Fruit fly (Drosophila melanogaster) whole organism, prepupa: ENCODE results near the gene CG14691.
A peak's percentile ranks its signal among the peaks of the same experiment; 100 is the strongest.

Source experiments
- Blimp-1 ChIP-seq: fragments of 200-800 bp; sonication (Bioruptor generic); optimal IDR thresholded peaks from 3 replicates; lab custom pipeline; 2017; ENCODE audit warnings: missing biosample characterization, missing genetic modification characterization, mild to moderate bottlenecking, moderate library complexity, missing genetic modification reagents
- CG10631 ChIP-seq: fragments of 200-800 bp; sonication (Bioruptor generic); optimal IDR thresholded peaks from 2 replicates; lab custom pipeline; 2016; ENCODE audit warnings: missing biosample characterization, missing genetic modification characterization
- CG10669 ChIP-seq: fragments of 200-800 bp; sonication (Bioruptor generic); optimal IDR thresholded peaks from 3 replicates; lab custom pipeline; 2018; ENCODE audit warnings: missing biosample characterization, mild to moderate bottlenecking, missing genetic modification characterization, moderate library complexity
- CG11294 ChIP-seq: fragments of 200-800 bp; sonication (Bioruptor generic); IDR thresholded peaks from 2 replicates; pipeline ENCODE4 v1.3.6; 2022; ENCODE audit warnings: missing biosample characterization, missing genetic modification characterization
- CG11762 ChIP-seq: fragments of 200-800 bp; sonication (Bioruptor generic); optimal IDR thresholded peaks from 3 replicates; lab custom pipeline; 2016; ENCODE audit warnings: missing biosample characterization, missing genetic modification characterization; ENCODE audit not compliant: insufficient read depth
- CG11902 ChIP-seq: fragments of 200-800 bp; sonication (Bioruptor generic); optimal IDR thresholded peaks from 3 replicates; lab custom pipeline; 2016; ENCODE audit warnings: missing biosample characterization, missing genetic modification characterization
- CG1621 ChIP-seq: fragments of 200-800 bp; sonication (Bioruptor generic); optimal IDR thresholded peaks from 3 replicates; lab custom pipeline; 2018; ENCODE audit warnings: missing biosample characterization, mild to moderate bottlenecking, missing genetic modification characterization
- CG31627 ChIP-seq: fragments of 200-800 bp; sonication (Bioruptor generic); optimal IDR thresholded peaks from 3 replicates; lab custom pipeline; 2016; ENCODE audit warnings: missing biosample characterization, missing genetic modification characterization
- CG34406 ChIP-seq: fragments of 200-800 bp; sonication (Bioruptor generic); optimal IDR thresholded peaks from 3 replicates; lab custom pipeline; 2016; ENCODE audit warnings: missing biosample characterization, missing genetic modification characterization
- CG3919 ChIP-seq: fragments of 200-800 bp; sonication (Bioruptor generic); optimal IDR thresholded peaks from 3 replicates; lab custom pipeline; 2016; ENCODE audit warnings: missing biosample characterization, missing genetic modification characterization
- CG4318 ChIP-seq: fragments of 200-800 bp; sonication (Bioruptor generic); optimal IDR thresholded peaks from 3 replicates; lab custom pipeline; 2017; ENCODE audit warnings: missing biosample characterization, mild to moderate bottlenecking, missing genetic modification characterization
- CG6163 ChIP-seq: fragments of 200-800 bp; sonication (Bioruptor generic); IDR thresholded peaks from 3 replicates; pipeline ENCODE4 v1.3.6; 2022; ENCODE audit warnings: missing biosample characterization, missing genetic modification characterization
- CG6808 ChIP-seq: fragments of 200-800 bp; sonication (Bioruptor generic); optimal IDR thresholded peaks from 3 replicates; lab custom pipeline; 2017; ENCODE audit warnings: missing biosample characterization, missing genetic modification characterization, mild to moderate bottlenecking, moderate library complexity, missing genetic modification reagents
- CG6854 ChIP-seq: fragments of 200-800 bp; sonication (Bioruptor generic); optimal IDR thresholded peaks from 2 replicates; lab custom pipeline; 2017; ENCODE audit warnings: missing biosample characterization, mild to moderate bottlenecking, missing genetic modification characterization
- CG7368 ChIP-seq: fragments of 200-800 bp; sonication (Bioruptor generic); optimal IDR thresholded peaks from 3 replicates; lab custom pipeline; 2016; ENCODE audit warnings: missing biosample characterization, missing genetic modification characterization
- CG8119 ChIP-seq: fragments of 200-800 bp; sonication (Bioruptor generic); IDR thresholded peaks from 3 replicates; pipeline ENCODE4 v1.3.6; 2022; ENCODE audit warnings: missing biosample characterization, missing genetic modification characterization
- CG8632 ChIP-seq: fragments of 200-800 bp; sonication (Bioruptor generic); optimal IDR thresholded peaks from 3 replicates; lab custom pipeline; 2016; ENCODE audit warnings: missing biosample characterization, missing genetic modification characterization
- Eip75B ChIP-seq: fragments of 200-800 bp; sonication (Bioruptor generic); optimal IDR thresholded peaks from 3 replicates; lab custom pipeline; 2016; ENCODE audit warnings: missing biosample characterization, missing genetic modification characterization
- Eip78C ChIP-seq: fragments of 200-800 bp; sonication (Bioruptor generic); peaks from one replicate; lab custom pipeline; 2016; ENCODE audit warnings: missing biosample characterization, missing genetic modification characterization
- Eip93F ChIP-seq: fragments of 200-800 bp; sonication (Bioruptor generic); optimal IDR thresholded peaks from 2 replicates; lab custom pipeline; 2016; ENCODE audit warnings: missing biosample characterization, mild to moderate bottlenecking, missing genetic modification characterization
- Ets21C ChIP-seq: fragments of 200-800 bp; sonication (Bioruptor generic); optimal IDR thresholded peaks from 3 replicates; lab custom pipeline; 2016; ENCODE audit warnings: missing biosample characterization, missing genetic modification characterization
- Ets96B ChIP-seq: fragments of 200-800 bp; optimal IDR thresholded peaks from 2 replicates; lab custom pipeline; 2019; ENCODE audit warnings: missing biosample characterization, mild to moderate bottlenecking, missing genetic modification characterization, moderate library complexity
- Gug ChIP-seq: fragments of 200-800 bp; sonication (Bioruptor generic); IDR thresholded peaks from 2 replicates; pipeline ENCODE4 v1.3.6; 2022; ENCODE audit warnings: missing biosample characterization, missing genetic modification characterization
- Hr39 ChIP-seq: fragments of 200-800 bp; sonication (Bioruptor generic); optimal IDR thresholded peaks from 2 replicates; lab custom pipeline; 2016; ENCODE audit warnings: missing biosample characterization, missing genetic modification characterization
- Hr4 ChIP-seq: fragments of 200-800 bp; sonication (Bioruptor generic); optimal IDR thresholded peaks from 3 replicates; lab custom pipeline; 2016; ENCODE audit warnings: missing biosample characterization, missing genetic modification characterization
- Lpt ChIP-seq: fragments of 200-800 bp; sonication (Bioruptor generic); optimal IDR thresholded peaks from 3 replicates; lab custom pipeline; 2016; ENCODE audit warnings: missing biosample characterization, missing genetic modification characterization
- OdsH ChIP-seq: fragments of 200-800 bp; sonication (Bioruptor generic); optimal IDR thresholded peaks from 3 replicates; lab custom pipeline; 2016; ENCODE audit warnings: missing biosample characterization, missing genetic modification characterization
- Smox ChIP-seq: fragments of 200-800 bp; sonication (Bioruptor generic); optimal IDR thresholded peaks from 3 replicates; lab custom pipeline; 2016; ENCODE audit warnings: missing biosample characterization, missing genetic modification characterization
- Sox102F ChIP-seq: fragments of 200-800 bp; sonication (Bioruptor generic); optimal IDR thresholded peaks from 2 replicates; lab custom pipeline; 2016; ENCODE audit warnings: missing biosample characterization, mild to moderate bottlenecking, missing genetic modification characterization
- Sox14 ChIP-seq: fragments of 200-800 bp; sonication (Bioruptor generic); optimal IDR thresholded peaks from 3 replicates; lab custom pipeline; 2016; ENCODE audit warnings: missing biosample characterization, missing genetic modification characterization
- Sox15 ChIP-seq: fragments of 200-800 bp; sonication (Bioruptor generic); optimal IDR thresholded peaks from 3 replicates; lab custom pipeline; 2016; ENCODE audit warnings: missing biosample characterization, missing genetic modification characterization
- achi ChIP-seq: fragments of 200-800 bp; sonication (Bioruptor generic); optimal IDR thresholded peaks from 3 replicates; lab custom pipeline; 2016; ENCODE audit warnings: missing biosample characterization, missing genetic modification characterization
- acj6 ChIP-seq: fragments of 200-800 bp; sonication (Bioruptor generic); optimal IDR thresholded peaks from 3 replicates; lab custom pipeline; 2016; ENCODE audit warnings: missing biosample characterization, missing genetic modification characterization
- cyc ChIP-seq: fragments of 200-800 bp; sonication (Bioruptor generic); optimal IDR thresholded peaks from 3 replicates; lab custom pipeline; 2016; ENCODE audit warnings: missing biosample characterization, missing genetic modification characterization
- dac ChIP-seq: fragments of 200-800 bp; sonication (Bioruptor generic); optimal IDR thresholded peaks from 2 replicates; lab custom pipeline; 2017; ENCODE audit warnings: missing biosample characterization, mild to moderate bottlenecking, missing genetic modification characterization
- eg ChIP-seq: fragments of 200-800 bp; sonication (Bioruptor generic); IDR thresholded peaks from 3 replicates; pipeline ENCODE4 v1.3.6; 2022; ENCODE audit warnings: missing biosample characterization, missing genetic modification characterization
- esn ChIP-seq: fragments of 200-800 bp; sonication (Bioruptor generic); optimal IDR thresholded peaks from 2 replicates; lab custom pipeline; 2016; ENCODE audit warnings: missing biosample characterization, mild to moderate bottlenecking, missing genetic modification characterization, moderate library complexity
- lz ChIP-seq: fragments of 200-800 bp; sonication (Bioruptor generic); optimal IDR thresholded peaks from 3 replicates; lab custom pipeline; 2016; ENCODE audit warnings: missing biosample characterization, missing genetic modification characterization
- net ChIP-seq: fragments of 200-800 bp; sonication (Bioruptor generic); optimal IDR thresholded peaks from 3 replicates; lab custom pipeline; 2016; ENCODE audit warnings: missing biosample characterization, missing genetic modification characterization
- pdm3 ChIP-seq: fragments of 200-800 bp; sonication (Bioruptor generic); optimal IDR thresholded peaks from 3 replicates; lab custom pipeline; 2016; ENCODE audit warnings: missing biosample characterization, missing genetic modification characterization
- topi ChIP-seq: fragments of 200-800 bp; sonication (Bioruptor generic); optimal IDR thresholded peaks from 3 replicates; lab custom pipeline; 2016; ENCODE audit warnings: missing biosample characterization, missing genetic modification characterization
- vri ChIP-seq: fragments of 200-800 bp; sonication (Bioruptor generic); optimal IDR thresholded peaks from 3 replicates; lab custom pipeline; 2016; ENCODE audit warnings: missing biosample characterization, mild to moderate bottlenecking, missing genetic modification characterization

CG14691 gene

DNA sequence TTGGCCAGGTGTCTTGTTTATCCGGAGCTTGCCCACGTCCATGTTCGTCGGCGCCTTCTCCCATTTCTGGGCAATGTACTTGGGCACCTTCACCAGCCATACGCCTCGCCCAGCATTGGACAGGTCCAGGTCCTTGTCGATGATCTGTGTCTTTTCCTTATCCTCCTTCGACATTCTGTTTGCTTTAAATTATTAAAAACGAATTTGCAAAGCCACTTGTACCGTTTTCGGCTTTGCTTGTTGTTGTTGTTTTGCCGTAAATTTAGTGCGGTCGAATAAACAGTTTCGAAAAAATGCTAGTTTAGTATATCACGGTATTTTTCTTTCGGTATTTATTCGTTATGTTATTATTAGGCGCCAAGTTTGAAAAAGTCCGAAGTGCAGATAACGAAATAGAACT lies 12.1 kb upstream of the CG14691 start, which contains the start of gene TfIIFbeta:
Gene TfIIFbeta, minus strand, starts transcription at position 279 of the 400 bp plus-strand sequence.
- no peak for TF ChIP-seq Smox (GFP tag; lab: Kevin White, UChicago)
- TF ChIP-seq CG4318 (GFP tag; lab: Kevin White, UChicago) = no peak
- TF ChIP-seq net = no peak
- TF ChIP-seq vri (GFP tag; lab: Kevin White, UChicago) = no peak
- TF ChIP-seq Eip75B (GFP tag; lab: Kevin White, UChicago) = no peak
- TF ChIP-seq Eip78C (GFP tag; lab: Kevin White, UChicago) = no peak
- no peak for TF ChIP-seq CG10631 (GFP tag; lab: Kevin White, UChicago)
- no peak for TF ChIP-seq achi (GFP tag; lab: Kevin White, UChicago)
- no peak for TF ChIP-seq CG11902 (GFP tag; lab: Kevin White, UChicago)
- no peak for TF ChIP-seq CG6808 (GFP tag; lab: Kevin White, UChicago)
- no peak for TF ChIP-seq CG11294

DNA sequence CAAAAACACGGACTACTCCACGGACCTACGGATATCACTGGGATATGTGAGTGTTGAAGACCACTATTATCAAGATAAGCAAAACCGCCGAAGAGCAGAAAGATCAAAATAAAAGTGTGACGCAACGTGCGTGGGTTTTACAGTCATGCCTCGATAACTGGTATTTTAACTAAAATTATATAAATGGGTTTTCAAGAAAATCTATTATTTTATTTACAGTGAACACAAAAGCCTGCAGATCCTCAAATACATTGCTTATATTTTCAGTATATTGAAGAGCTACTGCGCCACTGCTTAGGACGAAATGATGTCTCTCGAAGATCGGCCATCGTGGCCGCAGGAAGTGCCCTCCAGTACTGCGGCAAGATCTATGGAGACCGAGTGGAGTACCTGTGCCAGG lies 6.5 kb upstream of the CG14691 start:
- TF ChIP-seq Eip75B (GFP tag; lab: Kevin White, UChicago) (no peak), CG6854 (GFP tag; lab: Kevin White, UChicago) (no peak), Sox15 (GFP tag; lab: Kevin White, UChicago) (no peak), CG11294 (0 out of 2 replicates have a peak, but pooled peaks have one; percentile 14), Smox (GFP tag; lab: Kevin White, UChicago) (peak; percentile 5), CG3919 (GFP tag; lab: Kevin White, UChicago) (no peak), Sox14 (no peak), esn (GFP tag; lab: Kevin White, UChicago) (peak; percentile 20), CG31627 (peak; percentile 26), Lpt (GFP tag; lab: Kevin White, UChicago) (no peak)
- TF ChIP-seq, all 60 proteins: peak for 4

- TF ChIP-seq CG11902 (GFP tag; lab: Kevin White, UChicago) (peak; percentile 63), CG8119 (GFP tag; lab: Robert Waterston, UW) (peak; percentile 44; the same call in 1 of the 3 replicates), CG31627 (peak; percentile 82), Eip78C (GFP tag; lab: Kevin White, UChicago) (peak; percentile 94), CG10631 (GFP tag; lab: Kevin White, UChicago) (peak; percentile 72), Eip93F (GFP tag; lab: Kevin White, UChicago) (no peak), Lpt (GFP tag; lab: Kevin White, UChicago) (peak; percentile 59), esn (GFP tag; lab: Kevin White, UChicago) (peak; percentile 80), net (no peak), Blimp-1 (GFP tag; lab: Kevin White, UChicago) (no peak), cyc (peak; percentile 77), Ets96B (peak; percentile 60), Sox15 (GFP tag; lab: Kevin White, UChicago) (peak; percentile 62), eg (GFP tag; lab: Robert Waterston, UW) (peak; percentile 61; the same call in 1 of the 3 replicates), Smox (GFP tag; lab: Kevin White, UChicago) (peak; percentile 80), Hr39 (peak; percentile 80), vri (GFP tag; lab: Kevin White, UChicago) (peak; percentile 55), CG4318 (GFP tag; lab: Kevin White, UChicago) (no peak), CG8632 (no peak), OdsH (peak; percentile 76), topi (GFP tag; lab: Kevin White, UChicago) (peak; percentile 83), CG7368 (peak; percentile 54), CG34406 (GFP tag; lab: Kevin White, UChicago) (peak; percentile 50), achi (GFP tag; lab: Kevin White, UChicago) (peak; percentile 58), lz (peak; percentile 81), CG10669 (GFP tag; lab: Kevin White, UChicago) (no peak), dac (GFP tag; lab: Kevin White, UChicago) (no peak), CG1621 (tag; lab: Kevin White, UChicago) (no peak), Sox102F (GFP tag; lab: Kevin White, UChicago) (peak; percentile 66), CG6854 (GFP tag; lab: Kevin White, UChicago) (no peak), acj6 (GFP tag; lab: Kevin White, UChicago) (peak; percentile 79), Eip75B (GFP tag; lab: Kevin White, UChicago) (peak; percentile 77), CG11294 (peak; percentile 61), Ets21C (GFP tag; lab: Kevin White, UChicago) (peak; percentile 70), Hr4 (peak; percentile 78), CG6163 (GFP tag; lab: Robert Waterston, UW) (peak; percentile 73), pdm3 (GFP tag; lab: Kevin White, UChicago) (peak; percentile 76), Sox14 (peak; percentile 76), CG11762 (GFP tag; lab: Kevin White, UChicago) (peak; percentile 33), Gug (peak; percentile 65)
Observed at dm6 chr3R:10760966-10761855, 5.8 kb upstream of the CG14691 start, which contains the start of the genes MED7 and Cap-H2. TSS of gene MED7 (minus strand) at chr3R:10761032. TSS of gene Cap-H2 (plus strand) at chr3R:10761310.
